Fruit fly (Drosophila melanogaster) whole organism, pupa: ENCODE results near the gene CG7551.

Source experiments
- CG10348 ChIP-seq: fragments of 200-800 bp; sonication (Bioruptor generic); IDR thresholded peaks from 2 replicates; pipeline ENCODE4 v1.3.6; 2022; ENCODE audit warnings: missing biosample characterization, missing genetic modification characterization
- CG12605 ChIP-seq: fragments of 200-800 bp; sonication (Bioruptor generic); IDR thresholded peaks from 2 replicates; pipeline ENCODE4 v1.3.6; 2022; ENCODE audit warnings: missing biosample characterization, missing genetic modification characterization
- CG13204 ChIP-seq: fragments of 200-800 bp; sonication (Bioruptor generic); optimal IDR thresholded peaks from 2 replicates; lab custom pipeline; 2018; ENCODE audit warnings: missing biosample characterization, mild to moderate bottlenecking, missing genetic modification characterization, moderate library complexity
- CG14655 ChIP-seq: fragments of 200-800 bp; sonication (Bioruptor generic); optimal IDR thresholded peaks from 3 replicates; lab custom pipeline; 2017; ENCODE audit warnings: mild to moderate bottlenecking, missing biosample characterization, missing genetic modification reagents, missing genetic modification characterization
- CG15710 ChIP-seq: fragments of 200-800 bp; sonication (Bioruptor generic); optimal IDR thresholded peaks from 2 replicates; lab custom pipeline; 2018; ENCODE audit warnings: missing biosample characterization, mild to moderate bottlenecking, missing genetic modification characterization, moderate library complexity
- CG17806 ChIP-seq: fragments of 200-800 bp; sonication (Bioruptor generic); optimal IDR thresholded peaks from 2 replicates; lab custom pipeline; 2018; ENCODE audit warnings: missing biosample characterization, mild to moderate bottlenecking, missing genetic modification characterization, moderate library complexity
- CG32121 ChIP-seq: fragments of 200-800 bp; sonication (Bioruptor generic); IDR thresholded peaks from 2 replicates; pipeline ENCODE4 v1.3.6; 2022; ENCODE audit warnings: missing biosample characterization, missing genetic modification characterization
- CG34367 ChIP-seq: fragments of 200-800 bp; sonication (Bioruptor generic); optimal IDR thresholded peaks from 2 replicates; lab custom pipeline; 2018; ENCODE audit warnings: missing biosample characterization, mild to moderate bottlenecking, missing genetic modification characterization
- CG4496 ChIP-seq: fragments of 200-800 bp; sonication (Bioruptor generic); IDR thresholded peaks from 3 replicates; pipeline ENCODE4 v1.3.6; 2022; ENCODE audit warnings: missing biosample characterization, missing genetic modification characterization
- CG8159 ChIP-seq: fragments of 200-800 bp; sonication (Bioruptor generic); optimal IDR thresholded peaks from 3 replicates; lab custom pipeline; 2018; ENCODE audit warnings: missing biosample characterization, mild to moderate bottlenecking, missing genetic modification characterization, moderate library complexity
- CG8301 ChIP-seq: fragments of 200-800 bp; sonication (Bioruptor generic); optimal IDR thresholded peaks from 2 replicates; lab custom pipeline; 2018; ENCODE audit warnings: missing biosample characterization, mild to moderate bottlenecking, missing genetic modification characterization
- CG9948 ChIP-seq: fragments of 200-800 bp; sonication (Bioruptor generic); optimal IDR thresholded peaks from 2 replicates; lab custom pipeline; 2018; ENCODE audit warnings: missing biosample characterization, mild to moderate bottlenecking, missing genetic modification characterization, moderate library complexity
- D1 ChIP-seq: fragments of 200-800 bp; sonication (Bioruptor generic); optimal IDR thresholded peaks from 2 replicates; lab custom pipeline; 2018; ENCODE audit warnings: missing biosample characterization, mild to moderate bottlenecking, missing genetic modification characterization, moderate library complexity
- EcR ChIP-seq: fragments of 200-800 bp; sonication (Bioruptor generic); optimal IDR thresholded peaks from 3 replicates; lab custom pipeline; 2019; ENCODE audit warnings: missing biosample characterization, missing genetic modification characterization, mild to moderate bottlenecking, moderate library complexity, missing genetic modification reagents
- Ets98B ChIP-seq: fragments of 200-800 bp; sonication (Bioruptor generic); IDR thresholded peaks from 2 replicates; pipeline ENCODE4 v1.3.6; 2022; ENCODE audit warnings: missing biosample characterization, missing genetic modification characterization
- Pif1A ChIP-seq: fragments of 200-800 bp; sonication (Bioruptor generic); optimal IDR thresholded peaks from 3 replicates; lab custom pipeline; 2016; ENCODE audit warnings: missing biosample characterization, missing genetic modification characterization
- Pif1B ChIP-seq: fragments of 200-800 bp; sonication (Bioruptor generic); optimal IDR thresholded peaks from 3 replicates; lab custom pipeline; 2016; ENCODE audit warnings: missing biosample characterization, missing genetic modification characterization
- Snoo ChIP-seq: fragments of 200-800 bp; sonication (Bioruptor generic); optimal IDR thresholded peaks from 3 replicates; lab custom pipeline; 2017; ENCODE audit warnings: missing biosample characterization, mild to moderate bottlenecking, missing genetic modification characterization, inconsistent platforms
- fd96Ca ChIP-seq: fragments of 200-800 bp; sonication (Bioruptor generic); IDR thresholded peaks from 3 replicates; pipeline ENCODE4 v1.3.6; 2022; ENCODE audit warnings: missing biosample characterization, missing genetic modification characterization
- gl ChIP-seq: fragments of 200-800 bp; sonication (Bioruptor generic); optimal IDR thresholded peaks from 2 replicates; lab custom pipeline; 2018; ENCODE audit warnings: missing biosample characterization, mild to moderate bottlenecking, missing genetic modification characterization
- rn ChIP-seq: fragments of 200-800 bp; sonication (Bioruptor generic); IDR thresholded peaks from 2 replicates; pipeline ENCODE4 v1.3.6; 2022; ENCODE audit warnings: missing biosample characterization, missing genetic modification characterization

Gene CG7551

DNA sequence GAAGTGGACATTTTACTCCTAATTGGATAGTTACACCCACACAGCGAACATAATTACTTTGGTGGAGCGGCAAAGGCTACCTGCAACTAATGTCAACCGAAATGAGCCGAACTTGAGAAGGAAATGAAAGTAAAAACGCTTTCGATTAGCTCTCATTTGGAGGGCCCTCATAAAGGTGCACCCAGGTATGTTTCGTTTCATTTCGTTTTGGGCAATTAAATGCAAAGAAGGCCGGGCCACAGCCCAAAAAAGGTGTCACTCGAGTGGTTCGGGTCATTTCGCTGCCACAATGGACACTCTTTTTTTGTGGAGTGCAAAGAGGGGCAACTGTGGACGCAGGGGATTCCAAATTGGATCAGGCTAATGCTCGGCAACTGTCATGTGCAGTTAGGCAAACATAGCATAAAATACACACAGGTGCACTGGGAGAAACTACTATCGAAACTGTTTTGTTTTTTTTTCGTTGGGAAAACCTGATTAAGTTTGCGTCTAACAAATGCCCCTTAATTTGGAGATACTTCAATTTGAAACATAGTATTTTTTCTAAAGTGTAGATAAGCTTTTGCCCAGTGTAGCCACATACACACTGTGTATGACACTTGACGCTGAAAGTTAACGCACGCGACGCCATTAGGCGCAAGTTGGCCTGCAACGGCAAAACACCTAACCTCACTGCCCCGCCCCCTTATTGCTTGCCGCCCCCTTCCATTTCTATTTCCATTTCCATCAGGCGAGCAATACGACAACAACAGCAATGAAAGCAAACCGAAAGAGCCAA, 41.6 kb upstream of the CG7551 start:
- TF ChIP-seq rn (GFP tag; lab: Robert Waterston, UW) (peak; percentile 62; the same call in 1 of the 2 replicates), CG4496 (GFP tag; lab: Robert Waterston, UW) (peak; percentile 84), CG8301 (tag; lab: Kevin White, UChicago) (peak; percentile 18), Ets98B (GFP tag; lab: Robert Waterston, UW) (peak; percentile 87), Pif1A (GFP tag; lab: Kevin White, UChicago) (no peak), CG32121 (GFP tag; lab: Robert Waterston, UW) (peak; percentile 85), Pif1B (no peak), CG12605 (GFP tag; lab: Robert Waterston, UW) (peak; percentile 56; the same call in 1 of the 2 replicates), Snoo (tag; lab: Kevin White, UChicago) (no peak), CG17806 (tag; lab: Kevin White, UChicago) (no peak), fd96Ca (GFP tag; lab: Robert Waterston, UW) (peak; percentile 90), CG34367 (tag; lab: Kevin White, UChicago) (no peak), D1 (no peak), CG10348 (GFP tag; lab: Robert Waterston, UW) (peak; percentile 40; the same call in 1 of the 2 replicates), CG14655 (GFP tag; lab: Kevin White, UChicago) (peak; percentile 27), CG13204 (no peak), EcR (GFP tag; lab: Kevin White, UChicago) (no peak), CG9948 (tag; lab: Kevin White, UChicago) (no peak), gl (tag; lab: Kevin White, UChicago) (no peak)
- TF ChIP-seq, all 21 proteins: peak for 9

DNA sequence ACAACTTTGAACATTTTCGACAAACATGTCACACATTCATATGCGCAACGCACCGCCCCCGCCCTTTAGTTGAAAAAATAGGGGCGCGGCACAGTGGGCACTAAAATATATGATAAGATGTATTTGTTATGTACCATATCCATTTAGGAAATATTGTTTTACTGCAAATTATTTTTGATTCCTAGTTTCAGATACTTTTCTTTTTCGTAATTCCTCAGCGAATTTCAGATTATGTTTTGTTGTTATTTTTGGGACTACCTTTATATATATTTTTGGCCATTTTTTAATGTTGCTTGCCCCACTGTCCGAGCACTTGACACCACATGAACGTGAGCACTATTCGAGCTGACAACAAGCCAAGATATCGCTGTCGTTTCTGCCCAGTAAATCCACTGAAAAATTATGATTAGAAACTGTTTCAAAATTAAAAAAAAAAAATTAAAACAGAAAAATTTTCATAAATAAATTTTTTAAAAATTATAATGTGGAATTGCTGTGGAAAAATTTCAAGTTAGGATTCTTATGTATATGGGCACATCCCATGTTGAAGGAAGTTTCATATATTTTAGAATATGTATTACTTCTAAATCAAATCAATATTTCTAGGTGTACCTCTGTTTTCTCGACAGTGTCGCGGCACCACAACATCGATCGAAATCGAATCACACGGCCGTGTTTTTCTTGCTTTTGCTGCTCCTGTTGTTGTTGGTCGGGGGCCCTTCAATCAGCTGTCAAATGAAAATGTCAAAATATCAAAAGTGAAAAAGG, 40.8 kb upstream of the CG7551 start:
- TF ChIP-seq EcR (GFP tag; lab: Kevin White, UChicago) = no peak
- peak; percentile 23 for TF ChIP-seq CG8301 (tag; lab: Kevin White, UChicago)
- TF ChIP-seq CG8159 = peak; percentile 13
- TF ChIP-seq CG10348 (GFP tag; lab: Robert Waterston, UW) = no peak
- no peak for TF ChIP-seq Pif1B
- TF ChIP-seq CG4496 (GFP tag; lab: Robert Waterston, UW) = peak; percentile 53; the same call in 2 of the 3 replicates
- peak; percentile 48 for TF ChIP-seq CG14655 (GFP tag; lab: Kevin White, UChicago)
- peak; percentile 77 for TF ChIP-seq CG32121 (GFP tag; lab: Robert Waterston, UW)
- TF ChIP-seq Ets98B (GFP tag; lab: Robert Waterston, UW) = peak; percentile 40; the same call in 1 of the 2 replicates
- peak; percentile 12 for TF ChIP-seq CG17806 (tag; lab: Kevin White, UChicago)
- peak; percentile 13; the same call in 2 of the 3 replicates for TF ChIP-seq fd96Ca (GFP tag; lab: Robert Waterston, UW)
- peak; percentile 25 for TF ChIP-seq CG9948 (tag; lab: Kevin White, UChicago)
- TF ChIP-seq, all 21 proteins: peak for 9

DNA sequence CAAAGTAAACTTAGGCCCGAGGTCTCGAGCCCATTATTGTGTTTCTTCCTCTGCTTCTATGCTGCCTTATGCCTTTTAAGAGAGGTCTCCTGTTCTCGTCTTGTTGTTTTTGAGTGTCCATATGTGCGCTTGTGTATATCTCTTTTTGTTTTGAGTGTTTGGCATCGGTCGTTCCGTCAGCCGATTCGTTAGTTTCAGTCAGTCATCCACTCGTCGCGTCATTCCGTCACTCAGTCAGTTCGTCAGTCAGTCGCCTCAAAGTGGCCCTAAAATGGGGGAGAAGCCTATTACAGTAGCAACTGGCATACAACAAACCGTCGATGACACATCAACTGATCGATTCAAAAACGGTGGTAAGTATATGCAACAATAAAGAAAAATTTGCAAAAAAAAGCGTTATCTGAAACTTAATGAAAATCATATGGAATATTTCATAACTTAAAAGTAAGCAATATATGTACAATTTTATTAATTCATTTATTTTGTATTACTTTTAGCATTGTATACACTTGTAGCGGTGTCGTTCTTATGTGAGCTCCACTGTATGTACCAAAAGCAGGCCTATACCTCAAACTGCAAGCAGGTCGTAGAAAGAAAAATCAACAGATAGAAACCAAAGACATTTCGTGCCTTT, 40.1 kb upstream of the CG7551 start:
- peak; percentile 15 for TF ChIP-seq CG8159
- TF ChIP-seq CG8301 (tag; lab: Kevin White, UChicago) = peak; percentile 65
- TF ChIP-seq CG9948 (tag; lab: Kevin White, UChicago) = peak; percentile 38
- TF ChIP-seq Ets98B (GFP tag; lab: Robert Waterston, UW) = peak; percentile 60; the same call in 1 of the 2 replicates
- TF ChIP-seq CG14655 (GFP tag; lab: Kevin White, UChicago) = peak; percentile 50
- no peak for TF ChIP-seq D1
- peak; percentile 39; the same call in 1 of the 3 replicates for TF ChIP-seq fd96Ca (GFP tag; lab: Robert Waterston, UW)
- TF ChIP-seq gl (tag; lab: Kevin White, UChicago) = no peak
- TF ChIP-seq Pif1A (GFP tag; lab: Kevin White, UChicago) = no peak
- peak; percentile 46; the same call in 1 of the 2 replicates for TF ChIP-seq CG32121 (GFP tag; lab: Robert Waterston, UW)
- TF ChIP-seq CG4496 (GFP tag; lab: Robert Waterston, UW) = no peak; the same call in 2 of the 3 replicates
- TF ChIP-seq rn (GFP tag; lab: Robert Waterston, UW) = 0 out of 2 replicates have a peak, but pooled peaks have one; percentile 8
- peak; percentile 38; the same call in 1 of the 2 replicates for TF ChIP-seq CG12605 (GFP tag; lab: Robert Waterston, UW)
- no peak for TF ChIP-seq EcR (GFP tag; lab: Kevin White, UChicago)

DNA sequence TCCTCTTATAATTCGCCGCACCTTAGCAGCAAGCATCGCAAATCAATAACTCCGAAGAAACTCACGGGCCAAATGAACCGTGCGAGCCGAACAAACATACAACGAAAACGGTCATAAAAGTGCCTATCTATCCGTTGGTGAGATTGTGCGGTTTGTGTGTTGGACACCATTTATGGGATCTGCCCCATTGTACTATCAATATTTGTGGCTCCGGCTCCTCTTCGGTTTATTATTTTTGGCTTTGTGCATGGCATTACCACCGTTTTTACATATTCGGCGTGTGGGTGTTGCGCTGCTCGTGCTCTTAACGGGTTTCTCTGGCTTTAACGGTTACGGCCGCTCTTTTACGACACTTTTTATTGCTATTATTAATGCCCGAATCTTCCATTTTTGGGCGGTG, 38.9 kb upstream of the CG7551 start:
- no peak for TF ChIP-seq D1
- TF ChIP-seq CG4496 (GFP tag; lab: Robert Waterston, UW) = 0 out of 3 replicates have a peak, but pooled peaks have one; percentile 27

DNA sequence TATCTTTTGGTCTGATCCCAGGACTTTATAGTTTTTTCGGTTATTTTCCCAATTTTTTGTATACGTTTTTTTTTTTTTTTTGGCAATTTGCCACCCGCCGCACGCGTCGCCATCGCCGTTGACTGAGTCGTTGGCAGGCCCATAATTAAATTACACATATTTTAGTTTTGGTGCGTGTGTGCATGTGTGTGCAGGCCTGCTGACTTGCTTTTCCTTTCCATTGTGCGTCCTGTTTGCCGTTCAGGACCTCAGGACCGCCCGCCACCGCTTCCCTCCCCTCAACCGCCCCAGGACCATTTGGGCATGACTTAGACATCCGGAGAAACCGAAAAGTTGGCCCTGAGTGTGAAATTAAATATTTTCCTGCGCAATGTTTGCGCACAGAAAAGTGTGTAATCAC, 37.3 kb upstream of the CG7551 start:
- TF ChIP-seq Pif1B (no peak), CG8159 (no peak), gl (tag; lab: Kevin White, UChicago) (no peak), CG13204 (no peak), CG34367 (tag; lab: Kevin White, UChicago) (no peak), CG32121 (GFP tag; lab: Robert Waterston, UW) (no peak), CG14655 (GFP tag; lab: Kevin White, UChicago) (no peak), Snoo (tag; lab: Kevin White, UChicago) (no peak), CG17806 (tag; lab: Kevin White, UChicago) (no peak), D1 (no peak), CG10348 (GFP tag; lab: Robert Waterston, UW) (no peak), Ets98B (GFP tag; lab: Robert Waterston, UW) (no peak), CG4496 (GFP tag; lab: Robert Waterston, UW) (no peak), CG15710 (tag; lab: Kevin White, UChicago) (no peak)
